Worm (Caenorhabditis elegans): Measurements from ENCODE around the gene rml-1.

The rml-1 gene

ce11 chrIII:13771145-13771544 lies 3.3 kb upstream of the rml-1 start, which contains the start of the genes cyk-4 and pdr-1 (continued):
- no peak for TF ChIP-seq pqm-1 (tag; optimal IDR thresholded peaks at IDR 0.05)
- peak; percentile 13 for TF ChIP-seq lin-13 (GFP tag; optimal IDR thresholded peaks at IDR 0.05)
- TF ChIP-seq nhr-20 (tag; optimal IDR thresholded peaks at IDR 0.05): peak; percentile 49
- TF ChIP-seq snu-23 (GFP tag; optimal IDR thresholded peaks at IDR 0.05): peak; percentile 67
- no peak for TF ChIP-seq sox-4 (tag; optimal IDR thresholded peaks at IDR 0.05)
- no peak for TF ChIP-seq pax-3 (tag; optimal IDR thresholded peaks at IDR 0.05)
- peak; percentile 79 to 88 (median 82) for TF ChIP-seq dpl-1 (GFP tag; optimal IDR thresholded peaks at IDR 0.05)
- no peak for TF ChIP-seq unc-86 (tag; optimal IDR thresholded peaks at IDR 0.05)
- no peak for TF ChIP-seq ces-1 (GFP tag; optimal IDR thresholded peaks at IDR 0.05)
- TF ChIP-seq nhr-77 (tag; optimal IDR thresholded peaks at IDR 0.05): peak; percentile 16
- TF ChIP-seq sup-37 (GFP tag; optimal IDR thresholded peaks at IDR 0.05): no peak
- no peak for TF ChIP-seq tlp-1 (tag; optimal IDR thresholded peaks at IDR 0.05)
- TF ChIP-seq ama-1 (optimal IDR thresholded peaks at IDR 0.05): no peak
- no peak for TF ChIP-seq pag-3 (tag; optimal IDR thresholded peaks at IDR 0.05; ENCODE audit: borderline replicate concordance, insufficient read depth)
- no peak for TF ChIP-seq ztf-4 (tag; optimal IDR thresholded peaks at IDR 0.05)
- peak; percentile 43 for TF ChIP-seq F16B12.6 (tag; optimal IDR thresholded peaks at IDR 0.05)
- peak; percentile 75 for TF ChIP-seq C16A3.4 (tag; optimal IDR thresholded peaks at IDR 0.05)
- peak; percentile 75 for TF ChIP-seq skn-1 (tag; optimal IDR thresholded peaks at IDR 0.05)
- no peak for TF ChIP-seq lin-39 (tag; optimal IDR thresholded peaks at IDR 0.05)
- TF ChIP-seq ceh-88 (GFP tag; IDR thresholded peaks at IDR 0.05): no peak
- no peak for TF ChIP-seq fkh-4 (tag; optimal IDR thresholded peaks at IDR 0.05; ENCODE audit: borderline replicate concordance)
- peak; percentile 58 to 86 for TF ChIP-seq lsy-2 (tag; optimal IDR thresholded peaks at IDR 0.05)
- no peak for TF ChIP-seq unc-130 (tag; optimal IDR thresholded peaks at IDR 0.05)
- no peak for TF ChIP-seq nhr-85 (tag)
- TF ChIP-seq egl-27 (tag; optimal IDR thresholded peaks at IDR 0.05): no peak
- no peak for TF ChIP-seq mep-1 (tag; optimal IDR thresholded peaks at IDR 0.05)
- peak; percentile 83 for TF ChIP-seq lin-15B (tag; optimal IDR thresholded peaks at IDR 0.05)
- no peak for TF ChIP-seq lin-14 (GFP tag; optimal IDR thresholded peaks at IDR 0.05)
- TF ChIP-seq elt-3 (tag; optimal IDR thresholded peaks at IDR 0.05): peak in 1 of 6 experiments; percentile 65
- TF ChIP-seq sptf-1 (tag; optimal IDR thresholded peaks at IDR 0.05): no peak
- TF ChIP-seq unc-62 (GFP tag; optimal IDR thresholded peaks at IDR 0.05): no peak
- peak; percentile 30 for TF ChIP-seq fos-1 (tag; optimal IDR thresholded peaks at IDR 0.05)
- TF ChIP-seq blmp-1 (tag; optimal IDR thresholded peaks at IDR 0.05): no peak
- no peak for TF ChIP-seq ets-5 (GFP tag; IDR thresholded peaks at IDR 0.05)
- TF ChIP-seq lin-35 (GFP tag; optimal IDR thresholded peaks at IDR 0.05): peak; percentile 87 to 94
- TF ChIP-seq unc-98 (GFP tag; IDR thresholded peaks at IDR 0.05): no peak

- TF ChIP-seq mep-1 (tag; optimal IDR thresholded peaks at IDR 0.05): no peak
- no peak for TF ChIP-seq ama-1 (optimal IDR thresholded peaks at IDR 0.05)
- TF ChIP-seq ceh-8 (GFP tag; optimal IDR thresholded peaks at IDR 0.05): no peak
- no peak for TF ChIP-seq nhr-77 (tag; optimal IDR thresholded peaks at IDR 0.05)
- no peak for TF ChIP-seq nhr-20 (tag; optimal IDR thresholded peaks at IDR 0.05)
- TF ChIP-seq ceh-82 (tag; optimal IDR thresholded peaks at IDR 0.05): no peak
- TF ChIP-seq lin-13 (GFP tag; optimal IDR thresholded peaks at IDR 0.05): no peak
- TF ChIP-seq pax-3 (tag; optimal IDR thresholded peaks at IDR 0.05): no peak
- no peak for TF ChIP-seq dpl-1 (GFP tag; optimal IDR thresholded peaks at IDR 0.05)
- no peak for TF ChIP-seq skn-1 (tag; optimal IDR thresholded peaks at IDR 0.05)
- TF ChIP-seq ceh-90 (tag; optimal IDR thresholded peaks at IDR 0.05): no peak
- no peak for TF ChIP-seq unc-130 (tag; optimal IDR thresholded peaks at IDR 0.05)
- TF ChIP-seq Y116A8C.19 (tag; optimal IDR thresholded peaks at IDR 0.05; ENCODE audit: borderline replicate concordance): no peak
- no peak for TF ChIP-seq mab-9 (GFP tag; IDR thresholded peaks at IDR 0.05)
- TF ChIP-seq nhr-47 (tag; optimal IDR thresholded peaks at IDR 0.05): no peak
- no peak for TF ChIP-seq grh-1 (GFP tag; IDR thresholded peaks at IDR 0.05)
These were observed 2.1 kb upstream of the rml-1 start for ce11 chrIII:13770017-13770416.
